Worm (Caenorhabditis elegans) whole organism, L2 larva: ENCODE measurements around the gene Y57E12B.1.

Experiments
- elt-1 ChIP-seq: fragments of 150-350 bp; optimal IDR thresholded peaks from 2 replicates; lab custom pipeline; 2014; ENCODE audit warnings: missing biosample characterization, missing genetic modification characterization
- nhr-12 ChIP-seq: fragments of 150-350 bp; optimal IDR thresholded peaks from 2 replicates; lab custom pipeline; 2014; ENCODE audit warnings: missing biosample characterization, missing genetic modification characterization
- nhr-21 ChIP-seq: fragments of 150-350 bp; optimal IDR thresholded peaks from 2 replicates; lab custom pipeline; 2014; ENCODE audit warnings: missing biosample characterization, missing genetic modification characterization
- unc-39 ChIP-seq: fragments of 150-350 bp; optimal IDR thresholded peaks from 2 replicates; lab custom pipeline; 2014; ENCODE audit warnings: missing biosample characterization, missing genetic modification characterization
- zag-1 ChIP-seq: fragments of 150-350 bp; optimal IDR thresholded peaks from 2 replicates; lab custom pipeline; 2014; ENCODE audit warnings: missing biosample characterization, missing genetic modification characterization

ce11 chrV:6900814-6901592, 47.3 kb upstream of the Y57E12B.1 start:
- TF ChIP-seq unc-39 (tag; lab: Kevin White, UChicago) (no peak), elt-1 (tag; lab: Kevin White, UChicago) (no peak), nhr-21 (no peak), zag-1 (tag; lab: Kevin White, UChicago) (no peak), nhr-12 (tag; lab: Kevin White, UChicago) (no peak)
